Fruit fly (Drosophila melanogaster) whole organism, embryonic: Measurements from ENCODE around the gene mRRF2.

Experiments used
- Ada2b ChIP-seq: fragments of 200-800 bp; sonication (Bioruptor generic); IDR thresholded peaks from 2 replicates; pipeline ENCODE4 v1.3.6; 2022; ENCODE audit warnings: missing biosample characterization, missing genetic modification characterization
- Bdp1 ChIP-seq: fragments of 200-800 bp; sonication (Bioruptor generic); optimal IDR thresholded peaks from 3 replicates; lab custom pipeline; 2016; ENCODE audit warnings: missing biosample characterization, missing genetic modification characterization
- Blimp-1 ChIP-seq: fragments of 200-800 bp; sonication (Bioruptor generic); optimal IDR thresholded peaks from 3 replicates; lab custom pipeline; 2018; ENCODE audit warnings: missing biosample characterization, missing genetic modification characterization, mild to moderate bottlenecking, moderate library complexity, missing genetic modification reagents
- CG1024 ChIP-seq: fragments of 200-800 bp; sonication (Bioruptor generic); IDR thresholded peaks from 2 replicates; pipeline ENCODE4 v1.3.6; 2022; ENCODE audit warnings: missing biosample characterization, missing genetic modification characterization
- CG10431 ChIP-seq: fragments of 200-800 bp; sonication (Bioruptor generic); optimal IDR thresholded peaks from 3 replicates; lab custom pipeline; 2018; ENCODE audit warnings: missing biosample characterization, mild to moderate bottlenecking, missing genetic modification characterization
- CG10565 ChIP-seq: fragments of 200-800 bp; sonication (Bioruptor generic); optimal IDR thresholded peaks from 3 replicates; lab custom pipeline; 2016; ENCODE audit warnings: missing biosample characterization, mild to moderate bottlenecking, missing genetic modification characterization
- CG11247 ChIP-seq: fragments of 200-800 bp; sonication (Bioruptor generic); IDR thresholded peaks from 2 replicates; pipeline ENCODE4 v1.3.6; 2022; ENCODE audit warnings: missing biosample characterization, missing genetic modification characterization
- CG11456 ChIP-seq: fragments of 200-800 bp; sonication (Bioruptor generic); IDR thresholded peaks from 3 replicates; pipeline ENCODE4 v1.3.6; 2022; ENCODE audit warnings: missing biosample characterization, missing genetic modification characterization
- CG11504 ChIP-seq: fragments of 200-800 bp; sonication (Bioruptor generic); optimal IDR thresholded peaks from 3 replicates; lab custom pipeline; 2019; ENCODE audit warnings: missing biosample characterization, mild to moderate bottlenecking, missing genetic modification characterization, moderate library complexity
- CG12071 ChIP-seq: fragments of 200-800 bp; sonication (Bioruptor generic); optimal IDR thresholded peaks from 3 replicates; lab custom pipeline; 2018; ENCODE audit warnings: missing biosample characterization, mild to moderate bottlenecking, missing genetic modification characterization
- CG12104 ChIP-seq: fragments of 200-800 bp; sonication (Bioruptor generic); optimal IDR thresholded peaks from 3 replicates; lab custom pipeline; 2016; ENCODE audit warnings: missing biosample characterization, missing genetic modification characterization
- CG12659 ChIP-seq: fragments of 200-800 bp; sonication (Bioruptor generic); optimal IDR thresholded peaks from 3 replicates; lab custom pipeline; 2017; ENCODE audit warnings: mild to moderate bottlenecking, missing biosample characterization, missing genetic modification reagents, missing genetic modification characterization
- CG14965 ChIP-seq: fragments of 200-800 bp; sonication (Bioruptor generic); optimal IDR thresholded peaks from 2 replicates; lab custom pipeline; 2016; ENCODE audit warnings: missing biosample characterization, missing genetic modification characterization, borderline replicate concordance
- CG1647 ChIP-seq: fragments of 200-800 bp; sonication (Bioruptor generic); optimal IDR thresholded peaks from 3 replicates; lab custom pipeline; 2016; ENCODE audit warnings: missing biosample characterization, missing genetic modification characterization
- CG17829 ChIP-seq: fragments of 200-800 bp; optimal IDR thresholded peaks from 2 replicates; lab custom pipeline; 2019; ENCODE audit warnings: missing biosample characterization, mild to moderate bottlenecking, missing genetic modification characterization, moderate library complexity
- CG18011 ChIP-seq: fragments of 200-800 bp; sonication (Bioruptor generic); optimal IDR thresholded peaks from 2 replicates; lab custom pipeline; 2017; ENCODE audit warnings: missing biosample characterization, missing genetic modification characterization, mild to moderate bottlenecking, moderate library complexity, missing genotype
- CG2129 ChIP-seq: fragments of 200-800 bp; sonication (Bioruptor generic); IDR thresholded peaks from 2 replicates; pipeline ENCODE4 v1.3.6; 2022; ENCODE audit warnings: missing biosample characterization, missing genetic modification characterization; ENCODE audit not compliant: partially characterized antibody
- CG30431 ChIP-seq: fragments of 200-800 bp; sonication (Bioruptor generic); optimal IDR thresholded peaks from 2 replicates; lab custom pipeline; 2017; ENCODE audit warnings: missing biosample characterization, missing genetic modification characterization
- CG3065 ChIP-seq: fragments of 200-800 bp; sonication (Bioruptor generic); optimal IDR thresholded peaks from 2 replicates; lab custom pipeline; 2016; ENCODE audit warnings: missing biosample characterization, missing genetic modification characterization
- CG31224 ChIP-seq: fragments of 200-800 bp; sonication (Bioruptor generic); IDR thresholded peaks from 2 replicates; pipeline ENCODE4 v1.3.6; 2022; ENCODE audit warnings: missing biosample characterization, missing genetic modification characterization
- CG34224 ChIP-seq: fragments of 200-800 bp; sonication (Bioruptor generic); IDR thresholded peaks from 3 replicates; pipeline ENCODE4 v1.3.6; 2022; ENCODE audit warnings: missing biosample characterization, missing genetic modification characterization; ENCODE audit not compliant: partially characterized antibody
- CG42726 ChIP-seq: fragments of 200-800 bp; sonication (Bioruptor generic); IDR thresholded peaks from 2 replicates; pipeline ENCODE4 v1.3.6; 2022; ENCODE audit warnings: missing biosample characterization, missing genetic modification characterization; ENCODE audit not compliant: partially characterized antibody
- CG4707 ChIP-seq: fragments of 200-800 bp; sonication (Bioruptor generic); optimal IDR thresholded peaks from 2 replicates; lab custom pipeline; 2018; ENCODE audit warnings: missing biosample characterization, mild to moderate bottlenecking, missing genetic modification characterization, moderate library complexity
- CG6683 ChIP-seq: fragments of 200-800 bp; sonication (Bioruptor generic); optimal IDR thresholded peaks from 2 replicates; lab custom pipeline; 2017; ENCODE audit warnings: missing biosample characterization, mild to moderate bottlenecking, missing genetic modification characterization, missing genetic modification reagents
- CG7928 ChIP-seq: fragments of 200-800 bp; sonication (Bioruptor generic); optimal IDR thresholded peaks from 2 replicates; lab custom pipeline; 2017; ENCODE audit warnings: missing biosample characterization, mild to moderate bottlenecking, missing genetic modification characterization
- CoRest ChIP-seq: fragments of 200-800 bp; sonication (Bioruptor generic); optimal IDR thresholded peaks from 3 replicates; lab custom pipeline; 2018; ENCODE audit warnings: missing biosample characterization, mild to moderate bottlenecking, missing genetic modification characterization, moderate library complexity
- D19B ChIP-seq: fragments of 200-800 bp; sonication (Bioruptor generic); optimal IDR thresholded peaks from 2 replicates; lab custom pipeline; 2017; ENCODE audit warnings: missing biosample characterization, mild to moderate bottlenecking, missing genetic modification characterization
- Dbx ChIP-seq: fragments of 200-800 bp; sonication (Bioruptor generic); IDR thresholded peaks from 3 replicates; pipeline ENCODE4 v1.3.6; 2022; ENCODE audit warnings: missing biosample characterization, missing genetic modification characterization
- Eip74EF ChIP-seq, 2 experiments: fragments of 200-800 bp in 1 of 2; fragments of >200 bp in 1 of 2; sonication (Bioruptor generic) in 1 of 2; optimal IDR thresholded peaks; 2 replicates each; lab custom pipeline; 2017 to 2019; ENCODE audit warnings: missing biosample characterization in 2 of 2, missing genetic modification characterization in 2 of 2, mild to moderate bottlenecking in 1 of 2, moderate library complexity in 1 of 2
- HLH3B ChIP-seq: fragments of 200-800 bp; sonication (Bioruptor generic); IDR thresholded peaks from 2 replicates; pipeline ENCODE4 v1.3.6; 2022; ENCODE audit warnings: missing biosample characterization, missing genetic modification characterization
- Hr39 ChIP-seq: fragments of >200 bp; optimal IDR thresholded peaks from 2 replicates; lab custom pipeline; 2017
- Hr78 ChIP-seq, 2 experiments: fragments of 200-800 bp in 1 of 2; fragments of >200 bp in 1 of 2; sonication (Bioruptor generic) in 1 of 2; optimal IDR thresholded peaks; 2 replicates each; lab custom pipeline; 2017 to 2019; ENCODE audit warnings: missing biosample characterization in 2 of 2, missing genetic modification characterization in 2 of 2, mild to moderate bottlenecking in 1 of 2, moderate library complexity in 1 of 2
- Optix ChIP-seq: fragments of 200-800 bp; sonication (Bioruptor generic); IDR thresholded peaks from 3 replicates; pipeline ENCODE4 v1.3.6; 2022; ENCODE audit warnings: missing biosample characterization, missing genetic modification characterization
- Usf ChIP-seq: fragments of 200-800 bp; sonication (Bioruptor generic); optimal IDR thresholded peaks from 2 replicates; lab custom pipeline; 2017; ENCODE audit warnings: missing genotype, missing biosample characterization, missing genetic modification characterization
- bbx ChIP-seq: fragments of 200-800 bp; sonication (Bioruptor generic); IDR thresholded peaks from 2 replicates; pipeline ENCODE4 v1.3.6; 2022; ENCODE audit warnings: missing biosample characterization, missing genetic modification characterization; ENCODE audit not compliant: partially characterized antibody
- dmrt11E ChIP-seq: fragments of 200-800 bp; sonication (Bioruptor generic); optimal IDR thresholded peaks from 3 replicates; lab custom pipeline; 2018; ENCODE audit warnings: missing biosample characterization, mild to moderate bottlenecking, missing genetic modification characterization, moderate library complexity
- ewg ChIP-seq: fragments of 200-800 bp; sonication (Bioruptor generic); optimal IDR thresholded peaks from 3 replicates; lab custom pipeline; 2017; ENCODE audit warnings: mild to moderate bottlenecking, missing biosample characterization, missing genetic modification reagents, missing genetic modification characterization
- fd102C ChIP-seq: fragments of 200-800 bp; sonication (Bioruptor generic); optimal IDR thresholded peaks from 2 replicates; lab custom pipeline; 2018; ENCODE audit warnings: missing biosample characterization, mild to moderate bottlenecking, missing genetic modification characterization, moderate library complexity
- her ChIP-seq: fragments of 200-800 bp; sonication (Bioruptor generic); optimal IDR thresholded peaks from 2 replicates; lab custom pipeline; 2016; ENCODE audit warnings: missing biosample characterization, missing genetic modification characterization
- ind ChIP-seq: fragments of 200-800 bp; sonication (Bioruptor generic); optimal IDR thresholded peaks from 3 replicates; lab custom pipeline; 2016; ENCODE audit warnings: missing biosample characterization, missing genetic modification characterization
- mld ChIP-seq: fragments of 200-800 bp; sonication (Bioruptor generic); IDR thresholded peaks from 3 replicates; pipeline ENCODE4 v1.3.6; 2022; ENCODE audit warnings: missing biosample characterization, missing genetic modification characterization; ENCODE audit not compliant: partially characterized antibody
- salm ChIP-seq: fragments of 200-800 bp; sonication (Bioruptor generic); optimal IDR thresholded peaks from 2 replicates; lab custom pipeline; 2018; ENCODE audit warnings: missing biosample characterization, mild to moderate bottlenecking, missing genetic modification characterization
- sc ChIP-seq, 3 experiments: fragments of >200 bp in 2 of 3; fragments of 200-800 bp in 1 of 3; sonication (Bioruptor generic) in 1 of 3; optimal IDR thresholded peaks; 2 replicates in 2 of 3; 3 replicates in 1 of 3; lab custom pipeline; 2017; ENCODE audit warnings: mild to moderate bottlenecking in 1 of 3, missing biosample characterization in 1 of 3, missing genetic modification characterization in 1 of 3, missing genetic modification reagents in 1 of 3
- sima ChIP-seq: fragments of 200-800 bp; sonication (Bioruptor generic); optimal IDR thresholded peaks from 2 replicates; lab custom pipeline; 2016; ENCODE audit warnings: missing biosample characterization, missing genetic modification characterization
- sisA ChIP-seq: fragments of 200-800 bp; sonication (Bioruptor generic); IDR thresholded peaks from 2 replicates; pipeline ENCODE4 v1.3.6; 2022; ENCODE audit warnings: missing biosample characterization, missing genetic modification characterization
- sqz ChIP-seq: fragments of 200-800 bp; sonication (Bioruptor generic); optimal IDR thresholded peaks from 3 replicates; lab custom pipeline; 2018; ENCODE audit warnings: missing biosample characterization, mild to moderate bottlenecking, missing genetic modification characterization
- usp ChIP-seq: fragments of >200 bp; optimal IDR thresholded peaks from 2 replicates; lab custom pipeline; 2017; ENCODE audit warnings: missing biosample characterization, missing genetic modification characterization
- wek ChIP-seq: fragments of 200-800 bp; sonication (Bioruptor generic); optimal IDR thresholded peaks from 3 replicates; lab custom pipeline; 2018; ENCODE audit warnings: missing biosample characterization, mild to moderate bottlenecking, missing genetic modification characterization, moderate library complexity
- z ChIP-seq: fragments of 200-800 bp; sonication (Bioruptor generic); IDR thresholded peaks from 3 replicates; pipeline ENCODE4 v1.3.6; 2022; ENCODE audit warnings: missing biosample characterization, missing genetic modification characterization

Gene mRRF2

dm6 chr3R:22663115-22663514 is 49.6 kb downstream of the mRRF2 start (continued):
- no peak for TF ChIP-seq CG17829 (tag; lab: Kevin White, UChicago)
- TF ChIP-seq CG4707 (GFP tag; lab: Kevin White, UChicago) = no peak
- no peak for TF ChIP-seq wek (GFP tag; lab: Kevin White, UChicago)
- no peak for TF ChIP-seq CG3065 (GFP tag; lab: Kevin White, UChicago)
- no peak for TF ChIP-seq CG6683 (GFP tag; lab: Kevin White, UChicago)
- no peak for TF ChIP-seq z
- no peak for TF ChIP-seq Hr78 (GFP tag; optimal IDR thresholded peaks at IDR 0.05; lab: Kevin White, UChicago)
- TF ChIP-seq CG18011 = peak; percentile 18
- TF ChIP-seq CG2129 (GFP tag; lab: Robert Waterston, UW) = no peak
- peak; percentile 37; the same call in 1 of the 3 replicates for TF ChIP-seq Optix
- TF ChIP-seq Ada2b (GFP tag; lab: Robert Waterston, UW) = peak; percentile 63; the same call in 1 of the 2 replicates
- TF ChIP-seq CG34224 (GFP tag; lab: Robert Waterston, UW) = no peak
- TF ChIP-seq CG11504 (tag; lab: Kevin White, UChicago) = peak; percentile 81
- TF ChIP-seq CG12071 (GFP tag; lab: Kevin White, UChicago) = peak; percentile 58
- TF ChIP-seq fd102C (GFP tag; lab: Kevin White, UChicago) = no peak
- TF ChIP-seq CG42726 = no peak
- TF ChIP-seq Eip74EF (GFP tag; optimal IDR thresholded peaks at IDR 0.05; lab: Kevin White, UChicago) = no peak
- peak; percentile 69 for TF ChIP-seq CoRest
- no peak for TF ChIP-seq salm
- peak; percentile 61; the same call in 2 of the 3 replicates for TF ChIP-seq Dbx (GFP tag; lab: Robert Waterston, UW)
- TF ChIP-seq HLH3B (GFP tag; lab: Robert Waterston, UW) = peak; percentile 60; the same call in 1 of the 2 replicates
- TF ChIP-seq sqz = no peak
- no peak for TF ChIP-seq CG12104 (GFP tag; lab: Kevin White, UChicago)
- peak; percentile 30 for TF ChIP-seq ewg (GFP tag; lab: Kevin White, UChicago)
- peak; percentile 61 for TF ChIP-seq Blimp-1 (GFP tag; lab: Kevin White, UChicago)
- no peak for TF ChIP-seq CG1647
- TF ChIP-seq Bdp1 = peak; percentile 22
- TF ChIP-seq bbx (GFP tag; lab: Robert Waterston, UW) = no peak
- TF ChIP-seq Hr39 = no peak
- TF ChIP-seq CG11247 (GFP tag; lab: Robert Waterston, UW) = no peak
- peak; percentile 58 for TF ChIP-seq CG12659
- TF ChIP-seq CG11456 (GFP tag; lab: Robert Waterston, UW) = 0 out of 3 replicates have a peak, but pooled peaks have one; percentile 11
- no peak for TF ChIP-seq Usf (GFP tag; lab: Kevin White, UChicago)
- TF ChIP-seq ind (GFP tag; lab: Kevin White, UChicago) = peak; percentile 68
- TF ChIP-seq CG7928 (GFP tag; lab: Kevin White, UChicago) = no peak
- TF ChIP-seq mld (GFP tag; lab: Robert Waterston, UW) = no peak
- TF ChIP-seq sima = no peak
- TF ChIP-seq usp (GFP tag; lab: Kevin White, UChicago) = no peak
- TF ChIP-seq CG14965 (GFP tag; lab: Kevin White, UChicago) = no peak
- peak; percentile 56 for TF ChIP-seq sisA
- peak; percentile 40; the same call in 1 of the 2 replicates for TF ChIP-seq CG31224 (GFP tag; lab: Robert Waterston, UW)
- TF ChIP-seq CG30431 (GFP tag; lab: Kevin White, UChicago) = peak; percentile 17
- no peak for TF ChIP-seq CG10431
- TF ChIP-seq dmrt11E (tag; lab: Kevin White, UChicago) = peak; percentile 73
- no peak for TF ChIP-seq CG10565 (GFP tag; lab: Kevin White, UChicago)
- TF ChIP-seq D19B = no peak
- TF ChIP-seq her (GFP tag; lab: Kevin White, UChicago) = peak; percentile 35
- TF ChIP-seq sc (optimal IDR thresholded peaks at IDR 0.05; lab: Kevin White, UChicago) = no peak
- peak; percentile 45 for TF ChIP-seq sc (GFP tag; optimal IDR thresholded peaks at IDR 0.05; lab: Kevin White, UChicago)
- no peak for TF ChIP-seq CG1024
